Fruit fly (Drosophila melanogaster): Measurements from ENCODE around the gene Fad2.

Gene Fad2

dm6 chr3L:11023235-11023634 lies at the start of gene Fad2:
Gene Fad2 (plus strand): TSS chr3L:11023535.
- TF ChIP-seq cnc (optimal IDR thresholded peaks at IDR 0.05) (no peak), kay (GFP tag; ENCODE audit: borderline replicate concordance) (no peak), CG11617 (GFP tag; optimal IDR thresholded peaks at IDR 0.05) (no peak), pad (GFP tag; optimal IDR thresholded peaks at IDR 0.05) (no peak), toe (GFP tag; optimal IDR thresholded peaks at IDR 0.05) (no peak), Mnt (GFP tag; optimal IDR thresholded peaks at IDR 0.05) (no peak), CG7045 (GFP tag; optimal IDR thresholded peaks at IDR 0.05) (no peak), ovo (GFP tag; optimal IDR thresholded peaks at IDR 0.05) (no peak)

DNA sequence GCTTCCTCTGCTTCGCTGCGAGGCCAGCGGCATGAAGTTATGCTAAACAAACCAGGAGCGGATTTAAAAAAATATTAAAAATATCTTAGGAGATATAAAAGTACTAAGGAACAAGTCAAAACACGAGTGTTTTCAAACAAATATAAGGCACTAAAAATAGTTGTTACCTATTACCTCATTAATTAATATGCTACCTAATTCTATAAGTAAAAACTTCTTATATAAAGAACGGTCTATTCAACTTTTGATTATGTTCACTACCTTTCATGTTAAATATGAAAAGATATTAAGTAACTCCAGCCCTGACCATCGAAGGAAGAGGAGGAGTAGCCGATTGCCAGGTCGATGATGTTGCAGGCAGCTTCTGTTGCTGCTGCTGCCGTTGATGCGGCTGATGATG lies 46.9 kb upstream of the Fad2 start:
- TF ChIP-seq CG33017 (tag; optimal IDR thresholded peaks at IDR 0.05): no peak
- TF ChIP-seq toe (GFP tag; optimal IDR thresholded peaks at IDR 0.05): no peak
- no peak for TF ChIP-seq ovo (GFP tag; optimal IDR thresholded peaks at IDR 0.05)
- TF ChIP-seq cnc (optimal IDR thresholded peaks at IDR 0.05): no peak
- no peak for TF ChIP-seq Clk (GFP tag; optimal IDR thresholded peaks at IDR 0.05)
- no peak for TF ChIP-seq CG11617 (GFP tag; optimal IDR thresholded peaks at IDR 0.05)
- TF ChIP-seq CG12768 (GFP tag; optimal IDR thresholded peaks at IDR 0.05): no peak
- TF ChIP-seq CG7101 (tag; optimal IDR thresholded peaks at IDR 0.05): no peak
- TF ChIP-seq cic (GFP tag; optimal IDR thresholded peaks at IDR 0.05): no peak
- no peak for TF ChIP-seq CG1620 (GFP tag; optimal IDR thresholded peaks at IDR 0.05)
- TF ChIP-seq CG7045 (GFP tag; optimal IDR thresholded peaks at IDR 0.05): no peak
- no peak for TF ChIP-seq Hr96 (GFP tag; optimal IDR thresholded peaks at IDR 0.05)
- no peak for TF ChIP-seq pad (GFP tag; optimal IDR thresholded peaks at IDR 0.05)
- no peak for TF ChIP-seq CG14711 (tag; optimal IDR thresholded peaks at IDR 0.05)
- no peak for TF ChIP-seq Crg-1 (GFP tag; optimal IDR thresholded peaks at IDR 0.05)
- no peak for TF ChIP-seq bab1 (GFP tag; optimal IDR thresholded peaks at IDR 0.05)
- no peak for TF ChIP-seq CG5204 (GFP tag; optimal IDR thresholded peaks at IDR 0.05)

DNA sequence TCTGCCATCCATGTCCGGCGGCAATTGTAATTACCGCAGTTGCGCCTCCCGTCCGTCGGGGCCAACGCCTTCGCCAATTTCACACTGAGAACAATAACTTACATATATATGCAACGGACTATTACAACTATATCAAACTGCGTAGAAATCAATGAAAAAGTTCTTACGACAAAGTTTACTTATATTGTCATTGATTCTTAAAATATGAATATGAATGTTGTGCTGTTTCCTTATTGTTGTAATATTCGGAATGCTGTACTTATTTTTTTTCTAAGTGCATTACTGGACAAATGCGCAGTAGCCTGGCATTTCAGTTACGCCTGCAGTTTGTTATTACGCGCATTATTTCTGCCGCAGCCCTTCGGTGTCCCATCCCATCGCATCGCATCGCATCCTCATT lies 45.9 kb upstream of the Fad2 start:
- TF ChIP-seq pad (GFP tag; optimal IDR thresholded peaks at IDR 0.05) (no peak), CG14711 (tag; optimal IDR thresholded peaks at IDR 0.05) (no peak), Clk (GFP tag; optimal IDR thresholded peaks at IDR 0.05) (no peak), CG12768 (GFP tag; optimal IDR thresholded peaks at IDR 0.05) (no peak), cnc (optimal IDR thresholded peaks at IDR 0.05) (no peak), ovo (GFP tag; optimal IDR thresholded peaks at IDR 0.05) (no peak), Hr96 (GFP tag; optimal IDR thresholded peaks at IDR 0.05) (no peak), CG11617 (GFP tag; optimal IDR thresholded peaks at IDR 0.05) (no peak), CG5204 (GFP tag; optimal IDR thresholded peaks at IDR 0.05) (no peak), tj (GFP tag; optimal IDR thresholded peaks at IDR 0.05) (no peak), kay (GFP tag; ENCODE audit: borderline replicate concordance) (no peak)

DNA sequence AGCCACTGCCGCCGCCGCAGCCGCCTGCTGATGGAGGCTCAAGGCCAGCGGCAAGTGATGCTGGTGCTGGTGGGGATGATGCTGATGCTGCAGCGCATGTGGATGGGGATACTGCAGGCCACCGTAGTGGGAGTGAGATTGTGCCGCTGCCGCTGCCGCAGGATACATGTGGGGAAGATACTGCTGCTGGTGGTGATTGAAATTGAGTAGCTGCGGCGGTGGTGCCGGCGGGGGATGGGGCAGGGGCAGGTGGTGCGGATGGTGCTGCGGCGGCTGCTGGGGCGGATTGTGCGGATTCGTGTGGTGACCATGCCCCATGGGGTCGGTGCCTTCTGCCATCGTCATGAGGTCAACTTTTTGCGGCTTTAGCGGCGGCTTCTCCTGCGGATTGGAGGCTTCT lies 38.8 kb upstream of the Fad2 start:
- TF ChIP-seq CG1620 (GFP tag; optimal IDR thresholded peaks at IDR 0.05): no peak
- TF ChIP-seq CG33017 (tag; optimal IDR thresholded peaks at IDR 0.05): no peak
- TF ChIP-seq cnc (optimal IDR thresholded peaks at IDR 0.05): no peak
- no peak for TF ChIP-seq cic (GFP tag; optimal IDR thresholded peaks at IDR 0.05)
- no peak for TF ChIP-seq CG11617 (GFP tag; optimal IDR thresholded peaks at IDR 0.05)
- no peak for TF ChIP-seq kay (GFP tag; ENCODE audit: borderline replicate concordance)
- no peak for TF ChIP-seq toe (GFP tag; optimal IDR thresholded peaks at IDR 0.05)
- TF ChIP-seq CG7045 (GFP tag; optimal IDR thresholded peaks at IDR 0.05): no peak
- no peak for TF ChIP-seq CG5204 (GFP tag; optimal IDR thresholded peaks at IDR 0.05)
- TF ChIP-seq Mnt (GFP tag; optimal IDR thresholded peaks at IDR 0.05): no peak
- TF ChIP-seq tj (GFP tag; optimal IDR thresholded peaks at IDR 0.05): no peak
- TF ChIP-seq Crg-1 (GFP tag; optimal IDR thresholded peaks at IDR 0.05): no peak
- TF ChIP-seq CG12768 (GFP tag; optimal IDR thresholded peaks at IDR 0.05): no peak
- TF ChIP-seq CG7101 (tag; optimal IDR thresholded peaks at IDR 0.05): no peak
- no peak for TF ChIP-seq pad (GFP tag; optimal IDR thresholded peaks at IDR 0.05)

DNA sequence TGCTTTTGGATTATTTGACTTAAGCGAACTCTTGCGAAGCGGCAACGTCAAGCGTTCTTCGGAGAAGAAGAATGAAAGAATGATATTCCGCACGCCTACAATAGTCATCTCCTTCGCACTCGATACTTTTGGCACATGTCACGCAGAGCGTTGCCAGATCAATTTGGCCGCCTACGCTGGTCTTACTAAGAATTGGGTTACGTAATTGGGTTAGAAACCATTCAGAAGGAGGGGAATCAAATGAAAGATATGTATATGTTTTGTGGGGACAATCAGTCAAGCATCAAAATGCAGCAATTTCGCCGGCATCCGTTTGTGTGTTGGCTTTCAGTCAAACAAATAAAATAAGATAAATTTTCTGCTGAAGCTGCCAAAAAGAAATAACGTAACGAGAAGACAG lies 37.7 kb upstream of the Fad2 start:
- TF ChIP-seq ovo (GFP tag; optimal IDR thresholded peaks at IDR 0.05) (no peak), CG1620 (GFP tag; optimal IDR thresholded peaks at IDR 0.05) (no peak), CG12768 (GFP tag; optimal IDR thresholded peaks at IDR 0.05) (no peak), Clk (GFP tag; optimal IDR thresholded peaks at IDR 0.05) (no peak), CG33017 (tag; optimal IDR thresholded peaks at IDR 0.05) (no peak), Crg-1 (GFP tag; optimal IDR thresholded peaks at IDR 0.05) (no peak), Mnt (GFP tag; optimal IDR thresholded peaks at IDR 0.05) (no peak), CG7101 (tag; optimal IDR thresholded peaks at IDR 0.05) (no peak), tj (GFP tag; optimal IDR thresholded peaks at IDR 0.05) (no peak), cnc (optimal IDR thresholded peaks at IDR 0.05) (no peak), pad (GFP tag; optimal IDR thresholded peaks at IDR 0.05) (no peak), CG14711 (tag; optimal IDR thresholded peaks at IDR 0.05) (no peak), CG7045 (GFP tag; optimal IDR thresholded peaks at IDR 0.05) (no peak), cic (GFP tag; optimal IDR thresholded peaks at IDR 0.05) (no peak), CG5204 (GFP tag; optimal IDR thresholded peaks at IDR 0.05) (no peak), kay (GFP tag; ENCODE audit: borderline replicate concordance) (no peak), bab1 (GFP tag; optimal IDR thresholded peaks at IDR 0.05) (no peak)

- TF ChIP-seq CG33017 (tag; optimal IDR thresholded peaks at IDR 0.05) (no peak), toe (GFP tag; optimal IDR thresholded peaks at IDR 0.05) (no peak)
Observed at dm6 chr3L:10986613-10987012, 36.7 kb upstream of the Fad2 start.

dm6 chr3L:10988559-10988958 lies 34.8 kb upstream of the Fad2 start:
- TF ChIP-seq tj (GFP tag; optimal IDR thresholded peaks at IDR 0.05): peak; percentile 98
- no peak for TF ChIP-seq CG7101 (tag; optimal IDR thresholded peaks at IDR 0.05)
- TF ChIP-seq toe (GFP tag; optimal IDR thresholded peaks at IDR 0.05): no peak

Measured in whole organism, adult.